Fruit fly (Drosophila melanogaster) S2 (cell line): ENCODE measurements around the gene gw.

Source experiments
- CG8478 ChIP-seq: fragments of >200 bp; optimal IDR thresholded peaks from 2 replicates; lab custom pipeline; 2018
- CTCF ChIP-seq, 2 experiments: fragments of >200 bp; optimal IDR thresholded peaks; 2 replicates each; lab custom pipeline; 2018

DNA sequence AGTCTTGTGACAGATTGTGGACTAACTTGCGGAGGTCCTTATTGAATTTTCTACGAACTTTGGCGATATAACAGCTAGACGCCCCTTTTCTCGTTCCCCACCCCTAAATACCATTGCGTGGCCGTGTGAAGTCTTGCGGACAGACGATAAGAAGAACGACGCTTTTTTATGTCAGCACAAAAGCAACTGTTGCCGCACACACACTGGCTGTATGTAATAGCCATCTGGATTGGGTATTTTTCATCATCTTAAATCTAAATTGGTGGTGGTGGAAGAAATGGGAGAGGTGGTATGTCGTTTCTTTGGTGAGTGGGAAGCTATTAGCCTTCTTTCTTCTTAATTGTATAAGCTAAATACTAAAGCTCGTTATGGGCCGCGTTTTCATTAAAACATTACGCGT lies 41.5 kb upstream of the gw start:
- TF ChIP-seq CG8478 (lab: Kevin White, UChicago) (no peak), CTCF (optimal IDR thresholded peaks at IDR 0.05; lab: Kevin White, UChicago) (no peak)
